Worm (Caenorhabditis elegans): ENCODE results near the gene adss-1.

Gene adss-1

DNA sequence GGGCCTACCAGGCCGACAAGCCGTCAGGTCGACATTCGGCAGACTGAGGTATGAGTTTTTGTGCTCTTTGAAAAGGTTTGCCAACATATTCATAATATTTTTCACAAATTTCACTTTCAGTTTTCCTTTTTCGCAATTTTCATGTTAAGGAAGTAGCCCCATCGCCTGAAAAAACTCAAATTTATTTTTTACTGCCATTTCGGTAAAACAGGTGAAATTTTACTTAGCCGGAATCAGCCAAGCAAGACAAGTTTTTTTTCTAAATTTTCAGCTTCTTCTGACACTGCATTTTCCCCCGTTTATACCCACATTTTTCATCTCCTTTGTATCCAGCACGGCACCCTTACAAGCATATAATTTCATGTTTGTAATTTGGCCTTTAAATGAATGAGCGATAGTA is 31.7 kb downstream of the adss-1 start, which contains the start of gene R02F11.11:
Gene R02F11.11 (plus strand): TSS at position 301 of the 400 bp plus-strand sequence.
- TF ChIP-seq zfp-2 (tag; optimal IDR thresholded peaks at IDR 0.05) (no peak), F26F4.8 (GFP tag; conservative IDR thresholded peaks at IDR 0.05) (no peak), dmd-6 (GFP tag; IDR thresholded peaks at IDR 0.05) (no peak), nhr-111 (GFP tag; optimal IDR thresholded peaks at IDR 0.05) (no peak), fos-1 (tag; optimal IDR thresholded peaks at IDR 0.05) (no peak), F49E8.2 (tag; optimal IDR thresholded peaks at IDR 0.05; ENCODE audit: borderline replicate concordance) (no peak), tra-1 (GFP tag; IDR thresholded peaks at IDR 0.05) (no peak), snpc-1.2 (GFP tag; IDR thresholded peaks at IDR 0.05) (no peak), daf-16 (GFP tag; optimal IDR thresholded peaks at IDR 0.05) (no peak), daf-16 (tag; optimal IDR thresholded peaks at IDR 0.05) (no peak), lin-38 (GFP tag; IDR thresholded peaks at IDR 0.05) (no peak), rbr-2 (tag; optimal IDR thresholded peaks at IDR 0.05) (no peak), dmd-8 (GFP tag; IDR thresholded peaks at IDR 0.05) (no peak), daf-12 (tag; optimal IDR thresholded peaks at IDR 0.05) (no peak), aly-2 (tag; optimal IDR thresholded peaks at IDR 0.05) (no peak), lir-3 (tag; optimal IDR thresholded peaks at IDR 0.05) (no peak), spr-3 (GFP tag; optimal IDR thresholded peaks at IDR 0.05) (no peak), dpl-1 (GFP tag; optimal IDR thresholded peaks at IDR 0.05) (no peak), unc-39 (tag; optimal IDR thresholded peaks at IDR 0.05) (no peak), hlh-11 (tag; optimal IDR thresholded peaks at IDR 0.05) (no peak), ama-1 (optimal IDR thresholded peaks at IDR 0.05) (no peak)

DNA sequence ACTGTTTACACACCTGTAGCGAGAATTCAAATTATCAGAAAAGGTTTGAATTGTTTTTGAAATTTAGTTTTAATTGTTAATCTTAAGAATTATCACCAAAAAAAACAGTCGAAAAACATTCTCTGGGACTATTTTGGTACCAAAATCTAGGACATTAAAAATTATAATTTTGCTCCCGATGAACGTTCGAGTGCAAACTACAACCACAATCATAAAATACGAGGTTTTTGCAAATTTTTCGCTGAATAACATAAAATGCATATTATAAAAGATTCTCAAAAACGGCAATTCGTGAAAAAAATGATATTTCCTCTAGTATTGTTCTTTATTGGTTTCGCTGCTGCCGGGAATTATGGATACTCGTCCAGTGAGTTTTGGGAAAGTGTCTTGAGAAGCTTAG is 32.9 kb downstream of the adss-1 start, which contains the start of gene R02F11.12:
Gene R02F11.12 (plus strand): TSS at position 301 of the 400 bp plus-strand sequence.
- TF ChIP-seq zag-1 (tag; optimal IDR thresholded peaks at IDR 0.05) = no peak

- TF ChIP-seq saeg-2 (GFP tag; IDR thresholded peaks at IDR 0.05) (no peak), egl-43 (GFP tag; IDR thresholded peaks at IDR 0.05) (no peak), aha-1 (tag) (peak; percentile 37), gei-8 (GFP tag; optimal IDR thresholded peaks at IDR 0.05) (no peak), daf-12 (tag; optimal IDR thresholded peaks at IDR 0.05) (no peak), D1046.2 (GFP tag; IDR thresholded peaks at IDR 0.05) (no peak), nhr-11 (tag; optimal IDR thresholded peaks at IDR 0.05) (no peak)
Measured at ce11 chrV:4788823-4789222, 34.4 kb downstream of the adss-1 start, which contains the start of gene R02F11.10. Gene R02F11.10 (plus strand): TSS chrV:4789123.

ce11 chrV:4787836-4788235 is 35.4 kb downstream of the adss-1 start:
- TF ChIP-seq php-3 (GFP tag; IDR thresholded peaks at IDR 0.05) (no peak), nhr-76 (tag; optimal IDR thresholded peaks at IDR 0.05) (no peak), unc-62 (GFP tag; optimal IDR thresholded peaks at IDR 0.05 in 1 of 2) (peak in 1 of 2 experiments; percentile 32), unc-62 (tag; optimal IDR thresholded peaks at IDR 0.05) (no peak), lin-39 (tag; optimal IDR thresholded peaks at IDR 0.05) (no peak), aha-1 (tag) (peak; percentile 91), madf-9 (GFP tag; conservative IDR thresholded peaks at IDR 0.05) (no peak)

DNA sequence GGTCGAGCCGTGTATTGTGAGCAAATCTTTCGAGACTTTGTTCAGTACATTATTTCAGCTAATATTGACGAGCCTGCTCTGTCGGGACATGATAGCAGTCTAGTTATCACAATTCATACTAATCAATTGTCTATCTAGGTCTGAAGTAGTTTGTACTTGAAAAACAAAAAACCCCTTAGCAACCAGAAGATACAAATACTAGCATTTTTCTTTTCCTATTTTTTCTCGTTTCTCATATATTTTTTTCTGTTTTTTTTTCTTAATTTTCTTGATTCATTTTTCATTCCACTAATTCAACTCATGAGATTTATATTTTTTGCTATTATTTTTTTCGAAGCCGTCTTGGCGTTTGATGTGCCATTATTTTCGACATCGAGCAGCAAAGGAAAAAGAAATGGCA is 36.1 kb downstream of the adss-1 start, which contains the start of gene R02F11.9:
Gene R02F11.9 (plus strand): TSS at position 301 of the 400 bp plus-strand sequence.
- TF ChIP-seq R02D3.7 (tag; optimal IDR thresholded peaks at IDR 0.05) = no peak
- no peak for TF ChIP-seq tag-97 (GFP tag; IDR thresholded peaks at IDR 0.05)
- no peak for TF ChIP-seq daf-16 (GFP tag; optimal IDR thresholded peaks at IDR 0.05)
- TF ChIP-seq daf-16 (tag; optimal IDR thresholded peaks at IDR 0.05) = no peak
- TF ChIP-seq snpc-1.2 (GFP tag; IDR thresholded peaks at IDR 0.05) = no peak
- TF ChIP-seq nhr-42 (GFP tag; IDR thresholded peaks at IDR 0.05) = no peak
- TF ChIP-seq ceh-32 (tag; optimal IDR thresholded peaks at IDR 0.05; ENCODE audit: poor library complexity) = no peak
- TF ChIP-seq attf-4 (tag; optimal IDR thresholded peaks at IDR 0.05) = no peak
- no peak for TF ChIP-seq lin-1 (GFP tag; IDR thresholded peaks at IDR 0.05)
- no peak for TF ChIP-seq lsy-2 (tag; optimal IDR thresholded peaks at IDR 0.05)
- TF ChIP-seq T26A8.4 (GFP tag; IDR thresholded peaks at IDR 0.05) = no peak
- TF ChIP-seq nhr-25 (tag; optimal IDR thresholded peaks at IDR 0.05; ENCODE audit: borderline replicate concordance, insufficient read depth) = no peak
- TF ChIP-seq zfp-3 (GFP tag; conservative IDR thresholded peaks at IDR 0.05) = no peak
